Fruit fly (Drosophila melanogaster) Kc167 (cell line): ENCODE measurements around the gene CG12236.

Experiments used
- Myc ChIP-seq: fragments of >200 bp; optimal IDR thresholded peaks from 2 replicates; lab custom pipeline; 2017; ENCODE audit warnings: missing external identifiers
- psq ChIP-seq: fragments of >200 bp; optimal IDR thresholded peaks from 2 replicates; lab custom pipeline; 2017; ENCODE audit warnings: missing external identifiers
- ttk ChIP-seq: sonication (Bioruptor generic); optimal IDR thresholded peaks from 2 replicates; lab custom pipeline; 2017; ENCODE audit warnings: missing external identifiers

- TF ChIP-seq psq (no peak), Myc (no peak), ttk (lab: Kevin White, UChicago) (no peak)
Measured at dm6 chrX:5924378-5924777, 16.4 kb downstream of the CG12236 start.
